Worm (Caenorhabditis elegans) whole organism, L1 larva: ENCODE measurements around the gene B0416.4.

ENCODE experiments used
- dsc-1 ChIP-seq: sonication (generic microtip); optimal IDR thresholded peaks from 2 replicates; lab custom pipeline; 2016; ENCODE audit warnings: mild to moderate bottlenecking, missing genetic modification characterization, missing compliant biosample characterization
- elt-3 ChIP-seq, 6 experiments: fragments of 150-350 bp in 1 of 6; sonication (generic microtip); optimal IDR thresholded peaks; 2 replicates each; lab custom pipeline; 2017 to 2018; ENCODE audit warnings: missing biosample characterization in 6 of 6, missing genetic modification characterization in 6 of 6, inconsistent platforms in 1 of 6
- fkh-10 ChIP-seq: sonication (generic microtip); optimal IDR thresholded peaks from 2 replicates; lab custom pipeline; 2017; ENCODE audit warnings: missing biosample characterization, missing genetic modification reagents, missing genetic modification characterization
- mdl-1 ChIP-seq, 2 experiments: fragments of 150-350 bp; optimal IDR thresholded peaks; 2 replicates each; lab custom pipeline; 2014 to 2017; ENCODE audit warnings: missing biosample characterization in 2 of 2, missing genetic modification characterization in 2 of 2, inconsistent platforms in 1 of 2
- nhr-237 ChIP-seq: fragments of 150-350 bp; optimal IDR thresholded peaks from 2 replicates; lab custom pipeline; 2014; ENCODE audit warnings: missing biosample characterization, missing genetic modification characterization
- nhr-28 ChIP-seq: fragments of 150-350 bp; optimal IDR thresholded peaks from 2 replicates; lab custom pipeline; 2014; ENCODE audit warnings: missing biosample characterization, missing genetic modification characterization
- nhr-76 ChIP-seq: sonication (generic microtip); optimal IDR thresholded peaks from 2 replicates; lab custom pipeline; 2017; ENCODE audit warnings: missing biosample characterization, missing genetic modification characterization
- unc-30 ChIP-seq: sonication (generic microtip); optimal IDR thresholded peaks from 2 replicates; lab custom pipeline; 2017; ENCODE audit warnings: missing biosample characterization, missing genetic modification characterization
- unc-62 ChIP-seq: fragments of 150-350 bp; optimal IDR thresholded peaks from 2 replicates; lab custom pipeline; 2014; ENCODE audit warnings: missing biosample characterization, missing genetic modification reagents, missing genetic modification characterization

DNA sequence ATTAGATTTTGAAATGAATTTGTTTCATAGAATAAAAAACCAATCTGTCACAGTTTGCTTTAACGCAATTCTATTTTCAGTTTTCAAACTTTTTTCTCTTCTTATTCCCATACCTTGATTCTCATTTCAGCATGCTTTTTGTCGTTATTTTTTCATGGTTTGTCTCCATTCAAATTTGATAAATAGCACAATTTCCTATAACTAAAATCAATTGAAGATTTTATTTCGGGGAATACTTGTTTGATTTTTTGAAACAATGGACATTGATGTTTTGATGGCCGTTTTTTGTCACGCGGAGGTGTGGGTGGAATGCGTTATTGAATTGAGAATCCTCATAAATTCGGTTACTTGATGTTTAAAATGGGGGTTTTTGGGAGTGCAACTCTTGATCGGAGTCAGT, 4.3 kb downstream of the B0416.4 start, which contains the start of gene B0416.11:
- TF ChIP-seq unc-30 (tag; lab: Kevin White, UChicago) = no peak
- TF ChIP-seq elt-3 (tag; optimal IDR thresholded peaks at IDR 0.05; lab: Kevin White, UChicago) = no peak
- TF ChIP-seq dsc-1 (tag; lab: Kevin White, UChicago) = no peak
- no peak for TF ChIP-seq unc-62
- TF ChIP-seq nhr-28 (tag; lab: Kevin White, UChicago) = no peak
- no peak for TF ChIP-seq nhr-76 (tag; lab: Kevin White, UChicago)
- TF ChIP-seq mdl-1 (tag; optimal IDR thresholded peaks at IDR 0.05; lab: Kevin White, UChicago) = no peak
- no peak for TF ChIP-seq fkh-10 (GFP tag; lab: Kevin White, UChicago)
- TF ChIP-seq nhr-237 (tag; lab: Kevin White, UChicago) = no peak
